Fruit fly (Drosophila melanogaster): Measurements from ENCODE around the gene Nup58.

DNA sequence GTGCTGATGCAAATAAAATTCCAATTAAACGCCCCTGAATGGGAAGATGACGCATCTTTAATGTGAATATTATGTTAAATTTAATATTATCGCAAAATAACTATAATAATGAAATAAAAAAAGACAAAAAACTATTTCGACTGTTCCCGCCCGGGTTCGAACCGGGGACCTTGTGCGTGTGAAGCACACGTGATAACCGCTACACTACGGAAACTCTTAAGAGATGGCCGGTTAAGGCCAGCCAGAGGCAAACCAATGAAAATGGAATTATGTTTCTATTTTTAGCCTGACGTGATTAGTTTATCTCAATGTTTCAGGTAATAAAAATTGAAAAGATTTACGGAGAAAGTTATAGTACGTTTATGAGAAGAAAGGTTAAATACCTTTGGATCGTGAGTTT is 27.3 kb downstream of the Nup58 start:
- no peak for TF ChIP-seq CG9948 (tag; optimal IDR thresholded peaks at IDR 0.05)
- TF ChIP-seq CG13204 (GFP tag; optimal IDR thresholded peaks at IDR 0.05): no peak
- TF ChIP-seq Pif1A (GFP tag; optimal IDR thresholded peaks at IDR 0.05): no peak
- no peak for TF ChIP-seq CG34367 (tag; optimal IDR thresholded peaks at IDR 0.05)
- no peak for TF ChIP-seq CG8301 (tag; optimal IDR thresholded peaks at IDR 0.05)
- TF ChIP-seq fd96Ca (GFP tag; IDR thresholded peaks at IDR 0.05): no peak
- no peak for TF ChIP-seq CG14655 (GFP tag; optimal IDR thresholded peaks at IDR 0.05)
- TF ChIP-seq CG12605 (GFP tag; IDR thresholded peaks at IDR 0.05): no peak
- no peak for TF ChIP-seq Pif1B (GFP tag; optimal IDR thresholded peaks at IDR 0.05)
- no peak for TF ChIP-seq Snoo (tag; optimal IDR thresholded peaks at IDR 0.05)
- TF ChIP-seq rn (GFP tag; IDR thresholded peaks at IDR 0.05): no peak
- no peak for TF ChIP-seq CG10348 (GFP tag; IDR thresholded peaks at IDR 0.05)
- TF ChIP-seq CG8159 (tag; optimal IDR thresholded peaks at IDR 0.05): no peak
